Fruit fly (Drosophila melanogaster): Measurements from ENCODE around the gene tral.

DNA sequence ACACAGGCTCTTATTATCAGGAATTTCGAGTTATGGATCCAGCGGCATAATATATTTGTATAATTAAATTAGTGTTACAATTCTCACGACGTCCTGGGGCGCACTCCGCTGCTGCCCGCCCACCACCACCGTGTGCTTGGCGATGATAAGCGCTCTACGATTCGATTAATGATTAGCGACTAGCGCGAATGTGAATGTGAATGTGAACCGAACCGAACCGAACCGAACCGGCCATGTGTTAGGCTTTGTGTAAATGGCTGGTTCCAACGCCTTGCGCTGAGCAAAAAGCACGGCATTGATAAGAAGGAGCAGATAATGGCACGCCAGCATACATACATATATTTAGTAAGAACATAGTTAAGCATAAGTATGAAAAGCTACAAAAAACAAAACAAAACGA is 4.5 kb downstream of the tral start:
- TF ChIP-seq CG8478 (optimal IDR thresholded peaks at IDR 0.05) (no peak), CTCF (optimal IDR thresholded peaks at IDR 0.05) (no peak)

Data from S2 (cell line).